Worm (Caenorhabditis elegans): ENCODE results near the gene Y43F8B.28.

- no peak for TF ChIP-seq T22C8.4 (GFP tag; IDR thresholded peaks at IDR 0.05)
- no peak for TF ChIP-seq flt-1 (GFP tag; IDR thresholded peaks at IDR 0.05)
- TF ChIP-seq ztf-29 (GFP tag; IDR thresholded peaks at IDR 0.05), result no peak
Measured at ce11 chrV:19485690-19486089, 571 bp downstream of the Y43F8B.28 start, which contains the start of gene Y43F8B.18.
